Worm (Caenorhabditis elegans): ENCODE results near the gene srr-4.

The srr-4 gene

DNA sequence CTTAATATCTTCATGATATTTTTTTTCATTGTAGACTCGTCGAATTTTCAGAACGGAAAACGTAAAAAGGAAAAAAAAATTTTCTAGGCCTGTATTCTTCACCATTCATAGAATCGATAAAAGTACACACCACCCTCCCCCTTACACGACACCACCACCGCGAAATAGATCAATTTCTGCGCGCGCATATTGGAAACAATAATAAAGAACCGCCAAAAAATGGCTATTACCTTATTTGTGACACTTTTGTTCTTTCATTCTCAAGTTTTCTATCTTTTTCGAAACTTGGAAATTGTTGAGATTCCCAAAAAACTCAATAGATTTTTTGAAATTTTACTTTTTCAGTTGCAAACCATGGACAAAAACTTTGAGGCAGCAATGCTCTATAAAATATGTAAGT lies 43.9 kb upstream of the srr-4 start, which contains the start of gene F26G5.1:
TSS of gene F26G5.1 (plus strand) at position 339 of the 400 bp plus-strand sequence.
- TF ChIP-seq mep-1 (tag; optimal IDR thresholded peaks at IDR 0.05), result no peak
- TF ChIP-seq lin-13 (tag; optimal IDR thresholded peaks at IDR 0.05), result no peak
- no peak for TF ChIP-seq unc-39 (tag; optimal IDR thresholded peaks at IDR 0.05)
- TF ChIP-seq drap-1 (GFP tag; optimal IDR thresholded peaks at IDR 0.05), result no peak
- no peak for TF ChIP-seq hlh-1 (tag; optimal IDR thresholded peaks at IDR 0.05)
- TF ChIP-seq ceh-83 (GFP tag; optimal IDR thresholded peaks at IDR 0.05), result no peak
- TF ChIP-seq nhr-12 (tag; optimal IDR thresholded peaks at IDR 0.05), result no peak
- TF ChIP-seq ham-2 (GFP tag; optimal IDR thresholded peaks at IDR 0.05), result no peak
- no peak for TF ChIP-seq snpc-4 (tag; optimal IDR thresholded peaks at IDR 0.05)
- no peak for TF ChIP-seq ceh-39 (tag; optimal IDR thresholded peaks at IDR 0.05)
- no peak for TF ChIP-seq pha-4 (tag; optimal IDR thresholded peaks at IDR 0.05)
- TF ChIP-seq flh-1 (GFP tag; optimal IDR thresholded peaks at IDR 0.05), result no peak
- no peak for TF ChIP-seq nhr-237 (tag; optimal IDR thresholded peaks at IDR 0.05)
- TF ChIP-seq ceh-43 (GFP tag; optimal IDR thresholded peaks at IDR 0.05), result no peak
- TF ChIP-seq tbx-8 (GFP tag; optimal IDR thresholded peaks at IDR 0.05), result no peak
- TF ChIP-seq bed-3 (GFP tag; optimal IDR thresholded peaks at IDR 0.05), result no peak
- no peak for TF ChIP-seq lsy-2 (tag; optimal IDR thresholded peaks at IDR 0.05)
- no peak for TF ChIP-seq unc-120 (tag; optimal IDR thresholded peaks at IDR 0.05; ENCODE audit: poor library complexity, severe bottlenecking)

- TF ChIP-seq elt-3 (tag; optimal IDR thresholded peaks at IDR 0.05) (no peak), ceh-83 (GFP tag; optimal IDR thresholded peaks at IDR 0.05) (no peak), mep-1 (tag; optimal IDR thresholded peaks at IDR 0.05) (no peak), lin-13 (tag; optimal IDR thresholded peaks at IDR 0.05) (no peak), lin-32 (GFP tag; optimal IDR thresholded peaks at IDR 0.05) (no peak), blmp-1 (tag; optimal IDR thresholded peaks at IDR 0.05) (no peak), nhr-237 (tag; optimal IDR thresholded peaks at IDR 0.05) (no peak), lsy-2 (tag; optimal IDR thresholded peaks at IDR 0.05) (no peak), ces-1 (GFP tag; optimal IDR thresholded peaks at IDR 0.05) (no peak), snpc-4 (tag; optimal IDR thresholded peaks at IDR 0.05) (no peak), sem-2 (GFP tag; optimal IDR thresholded peaks at IDR 0.05) (no peak), unc-39 (tag; optimal IDR thresholded peaks at IDR 0.05) (no peak), ceh-43 (GFP tag; optimal IDR thresholded peaks at IDR 0.05) (no peak)
Observed at ce11 chrV:4977539-4977938, 41.5 kb upstream of the srr-4 start.

DNA sequence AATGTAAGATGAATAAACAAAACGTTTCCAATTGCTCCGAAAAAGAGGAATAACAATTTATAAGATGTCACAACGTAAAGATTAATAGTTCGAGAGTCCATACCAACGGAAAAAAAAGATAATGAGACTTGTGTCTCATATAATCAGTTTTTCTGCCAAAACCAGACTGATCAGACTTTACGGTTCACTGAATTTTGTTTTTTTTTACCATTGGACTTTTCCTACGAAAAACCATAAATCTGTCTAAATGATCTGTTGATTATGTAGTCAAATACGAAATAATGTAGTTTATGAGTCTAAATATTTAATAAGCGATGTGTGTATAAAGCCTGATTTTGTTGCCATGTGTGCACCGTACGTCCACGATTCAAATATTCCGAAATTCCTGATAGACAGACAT lies 40.0 kb upstream of the srr-4 start, which contains the start of gene srsx-11:
TSS of gene srsx-11 (minus strand) at position 101 of the 400 bp plus-strand sequence.
- TF ChIP-seq nhr-237 (tag; optimal IDR thresholded peaks at IDR 0.05) (no peak), lin-32 (GFP tag; optimal IDR thresholded peaks at IDR 0.05) (no peak)

- TF ChIP-seq bed-3 (GFP tag; optimal IDR thresholded peaks at IDR 0.05), result no peak
- no peak for TF ChIP-seq sem-2 (GFP tag; optimal IDR thresholded peaks at IDR 0.05)
- no peak for TF ChIP-seq ces-1 (GFP tag; optimal IDR thresholded peaks at IDR 0.05)
Observed at ce11 chrV:4980094-4980493, 38.9 kb upstream of the srr-4 start.

DNA sequence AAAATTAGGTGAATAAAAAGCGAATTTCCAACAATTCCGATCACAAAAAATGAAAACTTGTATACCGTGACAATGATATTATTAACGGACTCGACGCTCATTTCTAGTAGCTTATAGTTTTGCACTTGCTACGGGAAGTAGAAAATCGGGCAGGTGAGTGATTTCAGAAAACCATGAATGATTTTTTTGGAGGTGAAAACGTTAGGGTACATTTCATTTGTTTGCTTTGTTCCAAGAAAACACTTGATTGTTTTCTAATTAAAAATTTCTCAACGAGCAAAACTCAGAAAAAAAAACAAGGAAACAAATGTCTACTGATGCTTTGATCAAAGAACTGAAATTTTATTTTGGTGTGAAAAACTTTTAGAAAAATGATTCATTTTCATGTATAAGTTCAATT lies 38.2 kb upstream of the srr-4 start, which contains the start of gene srsx-12:
TSS of gene srsx-12 (minus strand) at position 101 of the 400 bp plus-strand sequence.
- TF ChIP-seq elt-3 (tag; optimal IDR thresholded peaks at IDR 0.05) (no peak), lsy-2 (tag; optimal IDR thresholded peaks at IDR 0.05) (no peak), lin-32 (GFP tag; optimal IDR thresholded peaks at IDR 0.05) (no peak), sptf-1 (tag; optimal IDR thresholded peaks at IDR 0.05) (no peak), elt-1 (tag; optimal IDR thresholded peaks at IDR 0.05; ENCODE audit: borderline replicate concordance, insufficient read depth) (no peak), hlh-1 (tag; optimal IDR thresholded peaks at IDR 0.05) (no peak), pha-4 (tag; optimal IDR thresholded peaks at IDR 0.05) (no peak), mls-2 (tag; optimal IDR thresholded peaks at IDR 0.05) (no peak), ces-1 (GFP tag; optimal IDR thresholded peaks at IDR 0.05) (no peak), ham-2 (GFP tag; optimal IDR thresholded peaks at IDR 0.05) (no peak), sem-2 (GFP tag; optimal IDR thresholded peaks at IDR 0.05) (no peak)

DNA sequence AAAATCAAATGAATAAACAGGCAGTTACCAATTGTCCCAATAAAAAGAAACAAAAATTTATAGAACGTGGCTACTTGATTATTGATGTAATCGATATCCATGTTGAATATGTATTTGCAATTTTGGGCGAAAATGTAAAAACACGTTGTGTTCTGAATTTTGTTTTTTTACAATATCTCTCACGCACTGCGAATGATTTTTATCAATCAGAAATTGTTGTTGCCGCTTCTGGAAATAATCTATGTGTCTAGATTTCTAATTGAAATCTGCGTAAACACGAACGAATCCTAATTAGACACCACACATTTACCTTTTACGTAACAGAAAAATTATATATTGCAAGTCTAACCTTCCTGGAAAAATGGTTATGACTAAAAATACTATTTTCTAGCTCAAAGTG lies 35.9 kb upstream of the srr-4 start, which contains the start of gene srsx-13:
TSS of gene srsx-13 (minus strand) at position 101 of the 400 bp plus-strand sequence.
- TF ChIP-seq pha-4 (tag; optimal IDR thresholded peaks at IDR 0.05) (no peak), unc-120 (tag; optimal IDR thresholded peaks at IDR 0.05; ENCODE audit: poor library complexity, severe bottlenecking) (no peak), mep-1 (tag; optimal IDR thresholded peaks at IDR 0.05) (no peak), sem-2 (GFP tag; optimal IDR thresholded peaks at IDR 0.05) (no peak), elt-1 (tag; optimal IDR thresholded peaks at IDR 0.05; ENCODE audit: borderline replicate concordance, insufficient read depth) (no peak), nhr-28 (tag; optimal IDR thresholded peaks at IDR 0.05) (no peak), bed-3 (GFP tag; optimal IDR thresholded peaks at IDR 0.05) (no peak), ceh-83 (GFP tag; optimal IDR thresholded peaks at IDR 0.05) (no peak), flh-1 (GFP tag; optimal IDR thresholded peaks at IDR 0.05) (no peak), ham-2 (GFP tag; optimal IDR thresholded peaks at IDR 0.05) (no peak), mab-5 (tag; optimal IDR thresholded peaks at IDR 0.05) (no peak), lin-32 (GFP tag; optimal IDR thresholded peaks at IDR 0.05) (no peak)
